Fruit fly (Drosophila melanogaster) whole organism, embryonic: Measurements from ENCODE around the gene Glut3.

Experiments
- ATbp ChIP-seq: fragments of 200-800 bp; sonication (Bioruptor generic); optimal IDR thresholded peaks from 2 replicates; lab custom pipeline; 2017; ENCODE audit warnings: missing biosample characterization, mild to moderate bottlenecking, missing genetic modification characterization, missing genetic modification reagents
- CG1024 ChIP-seq: fragments of 200-800 bp; sonication (Bioruptor generic); IDR thresholded peaks from 2 replicates; pipeline ENCODE4 v1.3.6; 2022; ENCODE audit warnings: missing biosample characterization, missing genetic modification characterization
- CG10959 ChIP-seq: fragments of 200-800 bp; sonication (Bioruptor generic); IDR thresholded peaks from 2 replicates; pipeline ENCODE4 v1.3.6; 2022; ENCODE audit warnings: missing biosample characterization, missing genetic modification characterization
- CG4424 ChIP-seq: fragments of 200-800 bp; sonication (Bioruptor generic); optimal IDR thresholded peaks from 3 replicates; lab custom pipeline; 2016; ENCODE audit warnings: missing biosample characterization, missing genetic modification characterization
- ara ChIP-seq: fragments of 200-800 bp; sonication (Bioruptor generic); IDR thresholded peaks from 2 replicates; pipeline ENCODE4 v1.3.6; 2022; ENCODE audit warnings: missing biosample characterization, missing genetic modification characterization
- gcm ChIP-seq: fragments of 200-800 bp; sonication (Bioruptor generic); optimal IDR thresholded peaks from 2 replicates; lab custom pipeline; 2019; ENCODE audit warnings: missing biosample characterization, mild to moderate bottlenecking, missing genetic modification characterization, moderate library complexity
- gro ChIP-seq: fragments of 200-800 bp; sonication (Bioruptor generic); optimal IDR thresholded peaks from 2 replicates; lab custom pipeline; 2016; ENCODE audit warnings: missing biosample characterization, missing genetic modification characterization
- z ChIP-seq: fragments of 200-800 bp; sonication (Bioruptor generic); IDR thresholded peaks from 3 replicates; pipeline ENCODE4 v1.3.6; 2022; ENCODE audit warnings: missing biosample characterization, missing genetic modification characterization

Glut3 gene

DNA sequence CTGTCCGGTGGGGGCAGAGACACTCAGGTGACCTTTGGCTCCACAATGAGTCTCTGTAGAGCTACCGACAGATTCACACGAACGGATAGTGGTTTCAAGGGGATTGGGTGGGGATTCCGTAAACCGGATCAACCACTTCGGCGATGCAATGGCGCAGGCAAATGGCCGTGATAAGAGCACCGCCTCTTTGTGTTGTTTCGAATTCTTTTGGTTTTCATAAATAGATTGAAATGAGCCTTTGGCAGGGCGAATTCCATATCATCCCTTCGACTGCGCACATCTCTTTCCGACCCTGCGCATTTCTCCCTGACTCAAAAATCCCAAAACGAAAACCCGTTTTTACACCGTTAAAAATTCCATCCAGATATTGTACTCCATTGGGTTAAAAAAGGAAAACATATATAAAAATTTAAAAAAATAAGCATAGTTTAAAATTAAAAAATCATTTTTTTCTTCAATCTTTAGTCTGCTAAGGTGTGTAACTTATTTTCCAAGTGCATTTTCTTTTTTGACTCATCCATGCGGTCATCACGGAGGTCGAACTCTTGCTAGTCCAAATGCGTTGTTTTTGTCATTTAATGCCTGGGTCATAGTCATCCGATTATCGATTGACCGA, 49.6 kb downstream of the Glut3 start (continued):
- TF ChIP-seq CG4424 (GFP tag; lab: Kevin White, UChicago): peak; percentile 59
- peak; percentile 40 for TF ChIP-seq gcm (GFP tag; lab: Kevin White, UChicago)
- TF ChIP-seq CG1024: peak; percentile 46; the same call in 1 of the 2 replicates
- TF ChIP-seq CG10959 (GFP tag; lab: Robert Waterston, UW): peak; percentile 58
- peak; percentile 39 for TF ChIP-seq ATbp (GFP tag; lab: Kevin White, UChicago)
- TF ChIP-seq gro (GFP tag; lab: Kevin White, UChicago): no peak
- TF ChIP-seq z (GFP tag; lab: Robert Waterston, UW): peak; percentile 44; the same call in 1 of the 3 replicates
- TF ChIP-seq ara (GFP tag; lab: Robert Waterston, UW): peak; percentile 69
